Worm (Caenorhabditis elegans) whole organism, late embryonic: Measurements from ENCODE around the gene F38E1.6.

Source experiments
- ama-1 ChIP-seq: fragments of 150-350 bp; optimal IDR thresholded peaks from 2 replicates; lab custom pipeline; 2014
- ceh-14 ChIP-seq: sonication (generic microtip); optimal IDR thresholded peaks from 2 replicates; lab custom pipeline; 2016; ENCODE audit warnings: missing genotype, missing genetic modification characterization, missing compliant biosample characterization
- ceh-18 ChIP-seq: sonication (generic microtip); optimal IDR thresholded peaks from 2 replicates; lab custom pipeline; 2016; ENCODE audit warnings: missing genetic modification characterization, missing compliant biosample characterization
- ceh-2 ChIP-seq: sonication (generic microtip); optimal IDR thresholded peaks from 2 replicates; lab custom pipeline; 2016; ENCODE audit warnings: missing genotype, missing genetic modification characterization, missing compliant biosample characterization
- ceh-22 ChIP-seq: sonication (generic microtip); optimal IDR thresholded peaks from 2 replicates; lab custom pipeline; 2017; ENCODE audit warnings: missing biosample characterization, missing genetic modification characterization
- ceh-24 ChIP-seq: sonication (generic microtip); optimal IDR thresholded peaks from 2 replicates; lab custom pipeline; 2016; ENCODE audit warnings: mild to moderate bottlenecking, missing genetic modification characterization, missing compliant biosample characterization
- ceh-30 ChIP-seq: fragments of 150-350 bp; optimal IDR thresholded peaks from 2 replicates; lab custom pipeline; 2014; ENCODE audit warnings: missing biosample characterization, missing genetic modification characterization
- ceh-31 ChIP-seq: sonication (generic microtip); optimal IDR thresholded peaks from 2 replicates; lab custom pipeline; 2016; ENCODE audit warnings: missing genetic modification characterization, missing compliant biosample characterization
- ceh-45 ChIP-seq: fragments of 200-800 bp; sonication (Bioruptor generic); IDR thresholded peaks from 2 replicates; pipeline ENCODE4 v1.3.6; 2022; ENCODE audit warnings: missing genetic modification reagents, missing genetic modification characterization, missing compliant biosample characterization
- ceh-6 ChIP-seq: fragments of 200-800 bp; sonication (Bioruptor generic); optimal IDR thresholded peaks from 2 replicates; lab custom pipeline; 2018; ENCODE audit warnings: mild to moderate bottlenecking, missing genetic modification characterization, missing compliant biosample characterization
- ceh-9 ChIP-seq: sonication (generic microtip); optimal IDR thresholded peaks from 2 replicates; lab custom pipeline; 2016; ENCODE audit warnings: mild to moderate bottlenecking, missing genetic modification characterization, inconsistent platforms, missing compliant biosample characterization
- che-1 ChIP-seq: sonication (generic microtip); optimal IDR thresholded peaks from 2 replicates; lab custom pipeline; 2016; ENCODE audit warnings: mild to moderate bottlenecking, missing genetic modification characterization, missing compliant biosample characterization
- elt-2 ChIP-seq: sonication (generic microtip); optimal IDR thresholded peaks from 2 replicates; lab custom pipeline; 2016; ENCODE audit warnings: missing genetic modification reagents, missing genetic modification characterization, missing compliant biosample characterization
- elt-4 ChIP-seq: sonication (generic microtip); optimal IDR thresholded peaks from 2 replicates; lab custom pipeline; 2016; ENCODE audit warnings: missing genetic modification characterization, missing compliant biosample characterization
- ets-4 ChIP-seq: sonication (generic microtip); optimal IDR thresholded peaks from 2 replicates; lab custom pipeline; 2016; ENCODE audit warnings: missing genetic modification characterization, missing compliant biosample characterization
- fax-1 ChIP-seq: sonication (generic microtip); optimal IDR thresholded peaks from 2 replicates; lab custom pipeline; 2016; ENCODE audit warnings: missing genotype, missing genetic modification characterization, missing compliant biosample characterization
- fkh-10 ChIP-seq: fragments of 150-350 bp; optimal IDR thresholded peaks from 2 replicates; lab custom pipeline; 2014; ENCODE audit warnings: missing biosample characterization, missing genetic modification reagents, missing genetic modification characterization
- gmeb-2 ChIP-seq: sonication (generic microtip); optimal IDR thresholded peaks from 2 replicates; lab custom pipeline; 2016; ENCODE audit warnings: missing genetic modification characterization, inconsistent platforms, missing compliant biosample characterization
- hlh-13 ChIP-seq: fragments of 200-800 bp; sonication (Bioruptor generic); optimal IDR thresholded peaks from 2 replicates; lab custom pipeline; 2018; ENCODE audit warnings: mild to moderate bottlenecking, missing genetic modification characterization, missing compliant biosample characterization
- hlh-30 ChIP-seq: sonication (generic microtip); optimal IDR thresholded peaks from 2 replicates; lab custom pipeline; 2017; ENCODE audit warnings: antibody characterized with exemption, missing genetic modification characterization, missing compliant biosample characterization; ENCODE audit not compliant: insufficient read depth
- hlh-6 ChIP-seq: sonication (generic microtip); optimal IDR thresholded peaks from 2 replicates; lab custom pipeline; 2016; ENCODE audit warnings: missing genotype, missing genetic modification characterization, missing compliant biosample characterization
- lin-11 ChIP-seq: fragments of 200-800 bp; sonication (Bioruptor generic); optimal IDR thresholded peaks from 2 replicates; lab custom pipeline; 2018; ENCODE audit warnings: mild to moderate bottlenecking, missing genetic modification characterization, missing compliant biosample characterization
- madf-2 ChIP-seq: sonication (generic microtip); optimal IDR thresholded peaks from 2 replicates; lab custom pipeline; 2017; ENCODE audit warnings: missing genetic modification characterization, missing compliant biosample characterization
- npax-4 ChIP-seq: sonication (generic microtip); optimal IDR thresholded peaks from 2 replicates; lab custom pipeline; 2016; ENCODE audit warnings: missing genetic modification characterization, missing compliant biosample characterization
- odd-2 ChIP-seq: sonication (generic microtip); optimal IDR thresholded peaks from 2 replicates; lab custom pipeline; 2017; ENCODE audit warnings: antibody characterized with exemption, mild to moderate bottlenecking, missing genetic modification characterization, missing compliant biosample characterization
- pag-3 ChIP-seq: sonication (generic microtip); optimal IDR thresholded peaks from 2 replicates; lab custom pipeline; 2016; ENCODE audit warnings: missing compliant biosample characterization, missing genetic modification characterization, borderline replicate concordance
- pha-2 ChIP-seq: sonication (generic microtip); optimal IDR thresholded peaks from 2 replicates; lab custom pipeline; 2017; ENCODE audit warnings: mild to moderate bottlenecking, missing genetic modification characterization, missing compliant biosample characterization
- pha-4 ChIP-seq: fragments of 150-350 bp; optimal IDR thresholded peaks from 2 replicates; lab custom pipeline; 2018; ENCODE audit warnings: missing biosample characterization, missing genetic modification reagents, missing genetic modification characterization
- pqm-1 ChIP-seq: sonication (generic microtip); optimal IDR thresholded peaks from 2 replicates; lab custom pipeline; 2016; ENCODE audit warnings: missing genetic modification characterization, missing compliant biosample characterization
- sdc-2 ChIP-seq: sonication (generic microtip); optimal IDR thresholded peaks from 2 replicates; lab custom pipeline; 2016; ENCODE audit warnings: missing genotype, missing genetic modification characterization, missing compliant biosample characterization
- syd-9 ChIP-seq: sonication (generic microtip); optimal IDR thresholded peaks from 2 replicates; lab custom pipeline; 2016; ENCODE audit warnings: mild to moderate bottlenecking, missing genetic modification characterization, moderate library complexity, missing compliant biosample characterization
- tbx-2 ChIP-seq: sonication (generic microtip); optimal IDR thresholded peaks from 2 replicates; lab custom pipeline; 2016; ENCODE audit warnings: missing genetic modification characterization, missing compliant biosample characterization
- tbx-7 ChIP-seq: sonication (generic microtip); optimal IDR thresholded peaks from 2 replicates; lab custom pipeline; 2016; ENCODE audit warnings: missing genotype, missing genetic modification characterization, missing compliant biosample characterization
- unc-55 ChIP-seq: sonication (generic microtip); optimal IDR thresholded peaks from 2 replicates; lab custom pipeline; 2017; ENCODE audit warnings: missing biosample characterization, missing genetic modification reagents, missing genetic modification characterization
- ztf-16 ChIP-seq: sonication (generic microtip); optimal IDR thresholded peaks from 2 replicates; lab custom pipeline; 2017; ENCODE audit warnings: missing genetic modification characterization, missing compliant biosample characterization

Gene F38E1.6

ce11 chrV:8403152-8403551, 43.3 kb downstream of the F38E1.6 start:
- TF ChIP-seq ztf-16 (tag; lab: Kevin White, UChicago) (no peak), ceh-18 (no peak), ceh-30 (tag; lab: Kevin White, UChicago) (no peak), pha-4 (no peak), fkh-10 (GFP tag; lab: Kevin White, UChicago) (no peak), ceh-45 (no peak), tbx-7 (no peak), ama-1 (lab: Kevin White, UChicago) (no peak), ceh-31 (tag; lab: Kevin White, UChicago) (no peak), pha-2 (tag; lab: Kevin White, UChicago) (no peak), syd-9 (tag; lab: Kevin White, UChicago) (no peak), odd-2 (tag; lab: Kevin White, UChicago) (no peak), madf-2 (no peak)

- TF ChIP-seq hlh-6 (tag; lab: Kevin White, UChicago): no peak
- peak; percentile 7 for TF ChIP-seq elt-2 (tag; lab: Kevin White, UChicago)
These were observed 44.0 kb downstream of the F38E1.6 start for ce11 chrV:8403916-8404315.

ce11 chrV:8404339-8404738, 44.4 kb downstream of the F38E1.6 start:
- TF ChIP-seq ama-1 (lab: Kevin White, UChicago) (no peak), fkh-10 (GFP tag; lab: Kevin White, UChicago) (no peak), syd-9 (tag; lab: Kevin White, UChicago) (no peak), hlh-30 (no peak), hlh-13 (no peak), elt-4 (tag; lab: Kevin White, UChicago) (no peak), gmeb-2 (no peak), ceh-31 (tag; lab: Kevin White, UChicago) (no peak), ceh-6 (GFP tag; lab: Kevin White, UChicago) (no peak), ceh-9 (tag; lab: Kevin White, UChicago) (no peak), ceh-14 (no peak), unc-55 (GFP tag; lab: Kevin White, UChicago) (no peak)

- TF ChIP-seq elt-2 (tag; lab: Kevin White, UChicago): peak; percentile 56
- no peak for TF ChIP-seq ceh-31 (tag; lab: Kevin White, UChicago)
- TF ChIP-seq, all 69 proteins: peak for 1
These were observed 46.3 kb downstream of the F38E1.6 start for ce11 chrV:8406155-8406554.

- TF ChIP-seq che-1 (tag; lab: Kevin White, UChicago): no peak
- no peak for TF ChIP-seq tbx-2
- no peak for TF ChIP-seq madf-2
- no peak for TF ChIP-seq ceh-14
- no peak for TF ChIP-seq tbx-7
- TF ChIP-seq pha-2 (tag; lab: Kevin White, UChicago): no peak
- TF ChIP-seq pqm-1 (tag; lab: Kevin White, UChicago): no peak
- no peak for TF ChIP-seq sdc-2 (tag; lab: Kevin White, UChicago)
- no peak for TF ChIP-seq lin-11 (tag; lab: Kevin White, UChicago)
- TF ChIP-seq npax-4 (tag; lab: Kevin White, UChicago): no peak
- no peak for TF ChIP-seq ceh-2 (tag; lab: Kevin White, UChicago)
- no peak for TF ChIP-seq ceh-22 (tag; lab: Kevin White, UChicago)
- no peak for TF ChIP-seq ceh-9 (tag; lab: Kevin White, UChicago)
These were observed 47.0 kb downstream of the F38E1.6 start for ce11 chrV:8406911-8407310.

ce11 chrV:8409594-8409993, 49.7 kb downstream of the F38E1.6 start:
- no peak for TF ChIP-seq ceh-18
- no peak for TF ChIP-seq ceh-24 (tag; lab: Kevin White, UChicago)
- no peak for TF ChIP-seq pag-3 (tag; lab: Kevin White, UChicago)
- no peak for TF ChIP-seq odd-2 (tag; lab: Kevin White, UChicago)
- TF ChIP-seq ets-4 (tag; lab: Kevin White, UChicago): no peak
- TF ChIP-seq fax-1 (tag; lab: Kevin White, UChicago): no peak
- TF ChIP-seq syd-9 (tag; lab: Kevin White, UChicago): no peak
